Fruit fly (Drosophila melanogaster) Kc167 (cell line): ENCODE measurements around the gene CG4935.

Experiments
- Myc ChIP-seq: fragments of >200 bp; optimal IDR thresholded peaks from 2 replicates; lab custom pipeline; 2017; ENCODE audit warnings: missing external identifiers
- Sin3A ChIP-seq: fragments of >200 bp; optimal IDR thresholded peaks from 2 replicates; lab custom pipeline; 2018; ENCODE audit warnings: missing external identifiers
- h ChIP-seq: fragments of >200 bp; optimal IDR thresholded peaks from 3 replicates; lab custom pipeline; 2018; ENCODE audit warnings: missing external identifiers
- insv ChIP-seq: fragments of >200 bp; optimal IDR thresholded peaks from 3 replicates; lab custom pipeline; 2018; ENCODE audit warnings: missing external identifiers
- psq ChIP-seq: fragments of >200 bp; optimal IDR thresholded peaks from 2 replicates; lab custom pipeline; 2017; ENCODE audit warnings: missing external identifiers
- ttk ChIP-seq: sonication (Bioruptor generic); optimal IDR thresholded peaks from 2 replicates; lab custom pipeline; 2017; ENCODE audit warnings: missing external identifiers

CG4935 gene

dm6 chr2L:16275809-16276178 is 13.9 kb downstream of the CG4935 start:
- no peak for TF ChIP-seq psq (lab: Kevin White, UChicago)

- TF ChIP-seq Sin3A (lab: Kevin White, UChicago): no peak
- no peak for TF ChIP-seq Myc (lab: Kevin White, UChicago)
- TF ChIP-seq ttk: no peak
- TF ChIP-seq insv: no peak
- TF ChIP-seq h (lab: Kevin White, UChicago): no peak
- TF ChIP-seq psq (lab: Kevin White, UChicago): no peak
Observed at dm6 chr2L:16276820-16277219, 14.9 kb downstream of the CG4935 start.

dm6 chr2L:16277922-16278321 is 16.0 kb downstream of the CG4935 start:
- TF ChIP-seq Sin3A (lab: Kevin White, UChicago) (no peak), h (lab: Kevin White, UChicago) (no peak), Myc (lab: Kevin White, UChicago) (no peak), psq (lab: Kevin White, UChicago) (no peak), ttk (no peak), insv (no peak)

dm6 chr2L:16278842-16279241 is 16.9 kb downstream of the CG4935 start:
- TF ChIP-seq h (lab: Kevin White, UChicago) (no peak), ttk (no peak), insv (no peak), psq (lab: Kevin White, UChicago) (no peak), Sin3A (lab: Kevin White, UChicago) (no peak), Myc (lab: Kevin White, UChicago) (no peak)

- TF ChIP-seq h (lab: Kevin White, UChicago) (no peak), ttk (no peak), Myc (lab: Kevin White, UChicago) (no peak), insv (no peak), psq (lab: Kevin White, UChicago) (no peak)
Observed at dm6 chr2L:16279774-16280252, 17.9 kb downstream of the CG4935 start.

- TF ChIP-seq ttk: no peak
- TF ChIP-seq Myc (lab: Kevin White, UChicago): no peak
- no peak for TF ChIP-seq insv
- TF ChIP-seq psq (lab: Kevin White, UChicago): no peak
- no peak for TF ChIP-seq Sin3A (lab: Kevin White, UChicago)
- TF ChIP-seq h (lab: Kevin White, UChicago): no peak
Observed at dm6 chr2L:16281419-16282076, 19.6 kb downstream of the CG4935 start.

dm6 chr2L:16282077-16282471 is 20.1 kb downstream of the CG4935 start:
- TF ChIP-seq Myc (lab: Kevin White, UChicago): no peak
- TF ChIP-seq h (lab: Kevin White, UChicago): no peak
- TF ChIP-seq ttk: no peak
- no peak for TF ChIP-seq psq (lab: Kevin White, UChicago)
- TF ChIP-seq Sin3A (lab: Kevin White, UChicago): no peak
- TF ChIP-seq insv: no peak

- no peak for TF ChIP-seq Myc (lab: Kevin White, UChicago)
- TF ChIP-seq ttk: no peak
- TF ChIP-seq h (lab: Kevin White, UChicago): no peak
- TF ChIP-seq Sin3A (lab: Kevin White, UChicago): no peak
- TF ChIP-seq insv: no peak
- TF ChIP-seq psq (lab: Kevin White, UChicago): no peak
Observed at dm6 chr2L:16282856-16283255, 20.9 kb downstream of the CG4935 start.

- TF ChIP-seq psq (lab: Kevin White, UChicago): no peak
- TF ChIP-seq Sin3A (lab: Kevin White, UChicago): no peak
- no peak for TF ChIP-seq insv
- no peak for TF ChIP-seq Myc (lab: Kevin White, UChicago)
- TF ChIP-seq h (lab: Kevin White, UChicago): no peak
- TF ChIP-seq ttk: no peak
Observed at dm6 chr2L:16284306-16285299, 22.7 kb downstream of the CG4935 start.

dm6 chr2L:16285692-16286359 is 23.9 kb downstream of the CG4935 start:
- no peak for TF ChIP-seq h (lab: Kevin White, UChicago)
- TF ChIP-seq psq (lab: Kevin White, UChicago): no peak
- TF ChIP-seq ttk: no peak
- TF ChIP-seq insv: no peak
- TF ChIP-seq Sin3A (lab: Kevin White, UChicago): no peak
- TF ChIP-seq Myc (lab: Kevin White, UChicago): no peak

- no peak for TF ChIP-seq ttk
- TF ChIP-seq psq (lab: Kevin White, UChicago): peak; percentile 89
Observed at dm6 chr2L:16286360-16287005, 24.5 kb downstream of the CG4935 start.
